Fruit fly (Drosophila melanogaster) whole organism, embryonic: ENCODE data around the gene CG12990.

ENCODE experiments used
- Asciz ChIP-seq: fragments of 200-800 bp; sonication (Bioruptor generic); optimal IDR thresholded peaks from 2 replicates; lab custom pipeline; 2017; ENCODE audit warnings: missing biosample characterization, mild to moderate bottlenecking, missing genetic modification characterization, missing genetic modification reagents
- Blimp-1 ChIP-seq: fragments of 200-800 bp; sonication (Bioruptor generic); optimal IDR thresholded peaks from 3 replicates; lab custom pipeline; 2018; ENCODE audit warnings: missing biosample characterization, missing genetic modification characterization, mild to moderate bottlenecking, moderate library complexity, missing genetic modification reagents
- BtbVII ChIP-seq: fragments of 200-800 bp; sonication (Bioruptor generic); optimal IDR thresholded peaks from 3 replicates; lab custom pipeline; 2017; ENCODE audit warnings: missing biosample characterization, mild to moderate bottlenecking, missing genetic modification characterization
- Bteb2 ChIP-seq: fragments of 200-800 bp; sonication (Bioruptor generic); optimal IDR thresholded peaks from 2 replicates; lab custom pipeline; 2016; ENCODE audit warnings: missing biosample characterization, missing genetic modification characterization
- CG10267 ChIP-seq: fragments of 200-800 bp; sonication (Bioruptor generic); optimal IDR thresholded peaks from 2 replicates; lab custom pipeline; 2018; ENCODE audit warnings: missing biosample characterization, mild to moderate bottlenecking, missing genetic modification characterization, moderate library complexity
- CG10979 ChIP-seq: fragments of 200-800 bp; sonication (Bioruptor generic); optimal IDR thresholded peaks from 2 replicates; lab custom pipeline; 2018; ENCODE audit warnings: missing biosample characterization, mild to moderate bottlenecking, missing genetic modification characterization, moderate library complexity
- CG11723 ChIP-seq: fragments of 200-800 bp; sonication (Bioruptor generic); optimal IDR thresholded peaks from 2 replicates; lab custom pipeline; 2017; ENCODE audit warnings: missing biosample characterization, mild to moderate bottlenecking, missing genetic modification characterization
- CG12236 ChIP-seq: fragments of 200-800 bp; sonication (Bioruptor generic); optimal IDR thresholded peaks from 2 replicates; lab custom pipeline; 2016; ENCODE audit warnings: missing biosample characterization, missing genetic modification characterization
- CG14014 ChIP-seq: fragments of 200-800 bp; sonication (Bioruptor generic); IDR thresholded peaks from 2 replicates; pipeline ENCODE4 v1.3.6; 2022; ENCODE audit warnings: missing biosample characterization, missing genetic modification characterization
- CG15073 ChIP-seq: fragments of 200-800 bp; sonication (Bioruptor generic); optimal IDR thresholded peaks from 2 replicates; lab custom pipeline; 2016; ENCODE audit warnings: missing biosample characterization, missing genetic modification characterization
- CG1647 ChIP-seq: fragments of 200-800 bp; sonication (Bioruptor generic); optimal IDR thresholded peaks from 3 replicates; lab custom pipeline; 2016; ENCODE audit warnings: missing biosample characterization, missing genetic modification characterization
- CG1792 ChIP-seq: fragments of 200-800 bp; sonication (Bioruptor generic); optimal IDR thresholded peaks from 2 replicates; lab custom pipeline; 2016; ENCODE audit warnings: missing biosample characterization, missing genetic modification characterization
- CG18599 ChIP-seq: fragments of 200-800 bp; sonication (Bioruptor generic); optimal IDR thresholded peaks from 3 replicates; lab custom pipeline; 2017; ENCODE audit warnings: missing biosample characterization, missing genetic modification characterization, mild to moderate bottlenecking, moderate library complexity, missing genetic modification reagents
- CG2129 ChIP-seq: fragments of 200-800 bp; sonication (Bioruptor generic); IDR thresholded peaks from 2 replicates; pipeline ENCODE4 v1.3.6; 2022; ENCODE audit warnings: missing biosample characterization, missing genetic modification characterization; ENCODE audit not compliant: partially characterized antibody
- CG2202 ChIP-seq: fragments of 200-800 bp; sonication (Bioruptor generic); optimal IDR thresholded peaks from 2 replicates; lab custom pipeline; 2018; ENCODE audit warnings: missing biosample characterization, mild to moderate bottlenecking, missing genetic modification characterization
- CG31365 ChIP-seq: fragments of 200-800 bp; sonication (Bioruptor generic); optimal IDR thresholded peaks from 2 replicates; lab custom pipeline; 2018; ENCODE audit warnings: missing biosample characterization, mild to moderate bottlenecking, missing genetic modification characterization
- CG34422 ChIP-seq: fragments of 200-800 bp; sonication (Bioruptor generic); IDR thresholded peaks from 3 replicates; pipeline ENCODE4 v1.3.6; 2022; ENCODE audit warnings: missing biosample characterization, missing genetic modification characterization
- CG3726 ChIP-seq: fragments of 200-800 bp; sonication (Bioruptor generic); IDR thresholded peaks from 3 replicates; pipeline ENCODE4, ENCODE4 v1.3.6; 2022; ENCODE audit warnings: missing biosample characterization, missing genetic modification characterization
- CG3995 ChIP-seq: fragments of 200-800 bp; sonication (Bioruptor generic); optimal IDR thresholded peaks from 3 replicates; lab custom pipeline; 2016; ENCODE audit warnings: missing biosample characterization, missing genetic modification characterization
- CG6272 ChIP-seq: fragments of 200-800 bp; sonication (Bioruptor generic); IDR thresholded peaks from 2 replicates; pipeline ENCODE4 v1.3.6; 2022; ENCODE audit warnings: missing biosample characterization, missing genetic modification characterization
- CG6689 ChIP-seq: fragments of 200-800 bp; sonication (Bioruptor generic); IDR thresholded peaks from 2 replicates; pipeline ENCODE4 v1.3.6; 2022; ENCODE audit warnings: missing biosample characterization, missing genetic modification characterization
- CG8290 ChIP-seq, 3 experiments: fragments of 200-800 bp; sonication (Bioruptor generic); optimal IDR thresholded peaks; 2 replicates each; lab custom pipeline; 2016 to 2019; ENCODE audit warnings: missing biosample characterization in 3 of 3, missing genetic modification characterization in 3 of 3, mild to moderate bottlenecking in 2 of 3, moderate library complexity in 1 of 3
- CG8359 ChIP-seq: fragments of 200-800 bp; sonication (Bioruptor generic); optimal IDR thresholded peaks from 2 replicates; lab custom pipeline; 2017; ENCODE audit warnings: missing biosample characterization, mild to moderate bottlenecking, missing genetic modification characterization, borderline replicate concordance
- Chrac-16 ChIP-seq: fragments of 200-800 bp; sonication (Bioruptor generic); optimal IDR thresholded peaks from 3 replicates; lab custom pipeline; 2016; ENCODE audit warnings: missing biosample characterization, missing genetic modification characterization
- D19A ChIP-seq: fragments of 200-800 bp; optimal IDR thresholded peaks from 3 replicates; lab custom pipeline; 2019; ENCODE audit warnings: missing biosample characterization, mild to moderate bottlenecking, missing genetic modification characterization, moderate library complexity
- Dll ChIP-seq: fragments of 200-800 bp; sonication (Bioruptor generic); IDR thresholded peaks from 4 replicates; pipeline ENCODE4 v1.3.6; 2022; ENCODE audit warnings: missing biosample characterization, missing genetic modification characterization; ENCODE audit not compliant: partially characterized antibody
- Fer1 ChIP-seq: fragments of 200-800 bp; sonication (Bioruptor generic); optimal IDR thresholded peaks from 2 replicates; lab custom pipeline; 2017; ENCODE audit warnings: missing biosample characterization, mild to moderate bottlenecking, missing genetic modification characterization
- Fer2 ChIP-seq: fragments of 200-800 bp; sonication (Bioruptor generic); optimal IDR thresholded peaks from 2 replicates; lab custom pipeline; 2018; ENCODE audit warnings: missing biosample characterization, mild to moderate bottlenecking, missing genetic modification characterization, moderate library complexity
- Hsf ChIP-seq: fragments of 200-800 bp; sonication (Bioruptor generic); optimal IDR thresholded peaks from 3 replicates; lab custom pipeline; 2016; ENCODE audit warnings: missing biosample characterization, missing genetic modification characterization
- Nf-YA ChIP-seq: fragments of 200-800 bp; sonication (Bioruptor generic); IDR thresholded peaks from 2 replicates; pipeline ENCODE4 v1.3.6; 2022; ENCODE audit warnings: missing biosample characterization, missing genetic modification characterization
- Oli ChIP-seq: fragments of 200-800 bp; sonication (Bioruptor generic); optimal IDR thresholded peaks from 2 replicates; lab custom pipeline; 2018; ENCODE audit warnings: missing biosample characterization, mild to moderate bottlenecking, missing genetic modification characterization, moderate library complexity
- abd-A ChIP-seq: fragments of 200-800 bp; sonication (Bioruptor generic); optimal IDR thresholded peaks from 3 replicates; lab custom pipeline; 2019; ENCODE audit warnings: missing biosample characterization, mild to moderate bottlenecking, missing genetic modification characterization, moderate library complexity
- amos ChIP-seq: fragments of 200-800 bp; sonication (Bioruptor generic); IDR thresholded peaks from 2 replicates; pipeline ENCODE4 v1.3.6; 2022; ENCODE audit warnings: missing biosample characterization, missing genetic modification characterization; ENCODE audit not compliant: partially characterized antibody
- crol ChIP-seq: fragments of 200-800 bp; sonication (Bioruptor generic); IDR thresholded peaks from 2 replicates; pipeline ENCODE4 v1.3.6; 2022; ENCODE audit warnings: missing biosample characterization, missing genetic modification characterization
- dimm ChIP-seq: fragments of 200-800 bp; sonication (Bioruptor generic); IDR thresholded peaks from 2 replicates; pipeline ENCODE4 v1.3.6; 2022; ENCODE audit warnings: missing biosample characterization, missing genetic modification characterization
- gcm ChIP-seq: fragments of 200-800 bp; sonication (Bioruptor generic); optimal IDR thresholded peaks from 2 replicates; lab custom pipeline; 2019; ENCODE audit warnings: missing biosample characterization, mild to moderate bottlenecking, missing genetic modification characterization, moderate library complexity
- gro ChIP-seq: fragments of 200-800 bp; sonication (Bioruptor generic); optimal IDR thresholded peaks from 2 replicates; lab custom pipeline; 2016; ENCODE audit warnings: missing biosample characterization, missing genetic modification characterization
- her ChIP-seq: fragments of 200-800 bp; sonication (Bioruptor generic); optimal IDR thresholded peaks from 2 replicates; lab custom pipeline; 2016; ENCODE audit warnings: missing biosample characterization, missing genetic modification characterization
- insv ChIP-seq, 2 experiments: fragments of 200-800 bp; sonication (Bioruptor generic); optimal IDR thresholded peaks; 3 replicates each; lab custom pipeline; 2016 to 2018; ENCODE audit warnings: missing biosample characterization in 2 of 2, missing genetic modification characterization in 2 of 2
- lola ChIP-seq, 3 experiments: fragments of >200 bp in 2 of 3; fragments of 200-800 bp in 1 of 3; sonication (Bioruptor generic) in 1 of 3; optimal IDR thresholded peaks; 2 replicates each; lab custom pipeline; 2017 to 2019; ENCODE audit warnings: missing biosample characterization in 3 of 3, missing genetic modification characterization in 3 of 3, mild to moderate bottlenecking in 1 of 3, moderate library complexity in 1 of 3
- nau ChIP-seq: fragments of 200-800 bp; sonication (Bioruptor generic); optimal IDR thresholded peaks from 3 replicates; lab custom pipeline; 2017; ENCODE audit warnings: missing biosample characterization, mild to moderate bottlenecking, missing genetic modification characterization, missing genetic modification reagents
- nom ChIP-seq: fragments of 200-800 bp; sonication (Bioruptor generic); optimal IDR thresholded peaks from 2 replicates; lab custom pipeline; 2017; ENCODE audit warnings: missing biosample characterization, missing genetic modification characterization, mild to moderate bottlenecking, moderate library complexity, missing genetic modification reagents
- odd ChIP-seq: fragments of 200-800 bp; sonication (Bioruptor generic); optimal IDR thresholded peaks from 2 replicates; lab custom pipeline; 2017; ENCODE audit warnings: missing biosample characterization, mild to moderate bottlenecking, missing genetic modification characterization
- pum ChIP-seq: fragments of 200-800 bp; sonication (Bioruptor generic); optimal IDR thresholded peaks from 2 replicates; lab custom pipeline; 2016; ENCODE audit warnings: missing biosample characterization, missing genetic modification characterization
- shn ChIP-seq: fragments of 200-800 bp; sonication (Bioruptor generic); optimal IDR thresholded peaks from 3 replicates; lab custom pipeline; 2016; ENCODE audit warnings: missing biosample characterization, missing genetic modification characterization
- sr ChIP-seq: fragments of 200-800 bp; sonication (Bioruptor generic); IDR thresholded peaks from 3 replicates; pipeline ENCODE4 v1.3.6; 2022; ENCODE audit warnings: missing biosample characterization, missing genetic modification characterization
- wdn ChIP-seq: fragments of 200-800 bp; sonication (Bioruptor generic); IDR thresholded peaks from 2 replicates; pipeline ENCODE4 v1.3.6; 2022; ENCODE audit warnings: missing biosample characterization, missing genetic modification characterization
- zen ChIP-seq: fragments of 200-800 bp; sonication (Bioruptor generic); optimal IDR thresholded peaks from 3 replicates; lab custom pipeline; 2018; ENCODE audit warnings: missing biosample characterization, mild to moderate bottlenecking, missing genetic modification characterization, moderate library complexity
- zfh1 ChIP-seq: fragments of 200-800 bp; sonication (Bioruptor generic); IDR thresholded peaks from 3 replicates; pipeline ENCODE4 v1.3.6; 2022; ENCODE audit warnings: missing biosample characterization, missing genetic modification characterization

The CG12990 gene

dm6 chrX:17677953-17678668, 6.4 kb upstream of the CG12990 start:
- TF ChIP-seq nom (GFP tag; lab: Kevin White, UChicago) (peak; percentile 73), nau (no peak), CG3995 (no peak), zfh1 (GFP tag; lab: Robert Waterston, UW) (no peak), CG3726 (GFP tag; lab: Robert Waterston, UW) (no peak), CG18599 (GFP tag; lab: Kevin White, UChicago) (no peak), Blimp-1 (GFP tag; lab: Kevin White, UChicago) (peak; percentile 19), amos (GFP tag; lab: Robert Waterston, UW) (no peak), zen (no peak), shn (GFP tag; lab: Kevin White, UChicago) (no peak), CG1792 (GFP tag; lab: Kevin White, UChicago) (no peak), CG31365 (tag; lab: Kevin White, UChicago) (no peak), CG8290 (GFP tag; optimal IDR thresholded peaks at IDR 0.05; lab: Kevin White, UChicago) (no peak), CG8290 (tag; optimal IDR thresholded peaks at IDR 0.05; lab: Kevin White, UChicago) (no peak), dimm (no peak), crol (no peak), Chrac-16 (no peak), Nf-YA (GFP tag; lab: Robert Waterston, UW) (no peak), wdn (GFP tag; lab: Robert Waterston, UW) (no peak), her (GFP tag; lab: Kevin White, UChicago) (no peak), CG1647 (no peak), CG8359 (GFP tag; lab: Kevin White, UChicago) (no peak), lola (GFP tag; optimal IDR thresholded peaks at IDR 0.05; lab: Kevin White, UChicago) (peak in 1 of 3 experiments; percentile 16), BtbVII (no peak), CG2202 (tag; lab: Kevin White, UChicago) (no peak), Dll (GFP tag; lab: Robert Waterston, UW) (no peak), CG2129 (no peak), CG11723 (GFP tag; lab: Kevin White, UChicago) (no peak), insv (GFP tag; optimal IDR thresholded peaks at IDR 0.05; lab: Kevin White, UChicago) (no peak), gro (GFP tag; lab: Kevin White, UChicago) (no peak), pum (GFP tag; lab: Kevin White, UChicago) (no peak), CG10267 (tag; lab: Kevin White, UChicago) (no peak), gcm (GFP tag; lab: Kevin White, UChicago) (no peak), CG12236 (GFP tag; lab: Kevin White, UChicago) (no peak), CG34422 (GFP tag; lab: Robert Waterston, UW) (no peak), CG15073 (GFP tag; lab: Kevin White, UChicago) (no peak), Hsf (GFP tag; lab: Kevin White, UChicago) (no peak), D19A (tag; lab: Kevin White, UChicago) (no peak), CG6272 (GFP tag; lab: Robert Waterston, UW) (no peak), Bteb2 (GFP tag; lab: Kevin White, UChicago) (no peak), odd (GFP tag; lab: Kevin White, UChicago) (no peak), Fer1 (GFP tag; lab: Kevin White, UChicago) (no peak), CG10979 (peak; percentile 2), Fer2 (tag; lab: Kevin White, UChicago) (no peak), Oli (peak; percentile 4), abd-A (tag; lab: Kevin White, UChicago) (no peak), CG6689 (GFP tag; lab: Robert Waterston, UW) (no peak), Asciz (peak; percentile 1), CG14014 (GFP tag; lab: Robert Waterston, UW) (no peak), sr (GFP tag; lab: Robert Waterston, UW) (no peak)
